Worm (Caenorhabditis elegans) whole organism, young adult: ENCODE data around the gene C46F4.3.

ENCODE experiments used
- B0019.2 ChIP-seq: fragments of 200-800 bp; sonication (Bioruptor generic); conservative IDR thresholded peaks from 2 replicates; pipeline ENCODE4 v1.3.6; 2022; ENCODE audit warnings: missing genetic modification reagents, missing genetic modification characterization, missing compliant biosample characterization
- C06A6.2 ChIP-seq: fragments of 200-800 bp; sonication (Bioruptor generic); conservative IDR thresholded peaks from 2 replicates; pipeline ENCODE4 v1.3.6; 2022; ENCODE audit warnings: missing genetic modification characterization, missing compliant biosample characterization
- F23B12.7 ChIP-seq: sonication (generic microtip); optimal IDR thresholded peaks from 2 replicates; lab custom pipeline; 2017; ENCODE audit warnings: missing genetic modification characterization, mild to moderate bottlenecking, missing compliant biosample characterization, antibody characterized with exemption, moderate library complexity; ENCODE audit not compliant: insufficient read depth
- F33H1.4 ChIP-seq: fragments of 200-800 bp; sonication (Bioruptor generic); IDR thresholded peaks from 2 replicates; pipeline ENCODE4 v1.3.6; 2022; ENCODE audit warnings: missing genetic modification reagents, missing genetic modification characterization, missing compliant biosample characterization
- F37B4.10 ChIP-seq: fragments of 200-800 bp; sonication (Bioruptor generic); IDR thresholded peaks from 2 replicates; pipeline ENCODE4 v1.3.6; 2022; ENCODE audit warnings: missing genetic modification characterization, missing compliant biosample characterization
- F52B5.7 ChIP-seq: sonication (generic microtip); optimal IDR thresholded peaks from 2 replicates; lab custom pipeline; 2016; ENCODE audit warnings: mild to moderate bottlenecking, missing genetic modification characterization, missing compliant biosample characterization
- F55B11.4 ChIP-seq: sonication (generic microtip); optimal IDR thresholded peaks from 2 replicates; lab custom pipeline; 2016; ENCODE audit warnings: missing compliant biosample characterization, missing genetic modification characterization, borderline replicate concordance; ENCODE audit not compliant: insufficient read depth
- F57A8.1 ChIP-seq: fragments of 200-800 bp; sonication (Bioruptor generic); optimal IDR thresholded peaks from 2 replicates; lab custom pipeline; 2018; ENCODE audit warnings: mild to moderate bottlenecking, missing genetic modification characterization, moderate library complexity, missing compliant biosample characterization
- K12H6.12 ChIP-seq: fragments of 200-800 bp; sonication (Bioruptor generic); optimal IDR thresholded peaks from 2 replicates; lab custom pipeline; 2018; ENCODE audit warnings: mild to moderate bottlenecking, missing genetic modification characterization, missing compliant biosample characterization
- T26A5.8 ChIP-seq: sonication (generic microtip); optimal IDR thresholded peaks from 2 replicates; lab custom pipeline; 2016; ENCODE audit warnings: missing genetic modification characterization, missing compliant biosample characterization
- Y53F4B.3 ChIP-seq: fragments of 200-800 bp; sonication (Bioruptor generic); IDR thresholded peaks from 2 replicates; pipeline ENCODE4 v1.3.6; 2022; ENCODE audit warnings: missing genetic modification reagents, missing genetic modification characterization, missing compliant biosample characterization
- Y67H2A.10 ChIP-seq: fragments of 200-800 bp; sonication (Bioruptor generic); conservative IDR thresholded peaks from 2 replicates; pipeline ENCODE4 v1.3.6; 2022; ENCODE audit warnings: missing genetic modification reagents, missing genetic modification characterization, missing compliant biosample characterization
- Y79H2A.3 ChIP-seq: fragments of 200-800 bp; sonication (Bioruptor generic); conservative IDR thresholded peaks from 2 replicates; pipeline ENCODE4 v1.3.6; 2022; ENCODE audit warnings: missing genetic modification reagents, missing genetic modification characterization, missing compliant biosample characterization
- atf-7 ChIP-seq: sonication (generic microtip); optimal IDR thresholded peaks from 2 replicates; lab custom pipeline; 2017; ENCODE audit warnings: mild to moderate bottlenecking, missing genetic modification characterization, missing compliant biosample characterization
- attf-5 ChIP-seq: fragments of 200-800 bp; sonication (Bioruptor generic); optimal IDR thresholded peaks from 2 replicates; lab custom pipeline; 2018; ENCODE audit warnings: mild to moderate bottlenecking, missing genetic modification characterization, missing compliant biosample characterization
- cebp-1 ChIP-seq, 2 experiments: fragments of 200-800 bp in 1 of 2; sonication (Bioruptor generic) in 1 of 2; sonication (generic microtip) in 1 of 2; IDR thresholded peaks in 1 of 2; optimal IDR thresholded peaks in 1 of 2; 2 replicates each; pipeline versions ENCODE4 v1.3.6 to Lab custom; 2017 to 2022; ENCODE audit warnings: missing compliant biosample characterization in 2 of 2, missing genetic modification characterization in 2 of 2, mild to moderate bottlenecking in 1 of 2, missing genetic modification reagents in 1 of 2, moderate library complexity in 1 of 2
- cebp-2 ChIP-seq: fragments of 200-800 bp; sonication (Bioruptor generic); IDR thresholded peaks from 2 replicates; pipeline ENCODE4 v1.3.6; 2022; ENCODE audit warnings: missing genetic modification characterization, missing compliant biosample characterization
- ceh-27 ChIP-seq: fragments of 200-800 bp; sonication (Bioruptor generic); optimal IDR thresholded peaks from 2 replicates; lab custom pipeline; 2018; ENCODE audit warnings: mild to moderate bottlenecking, missing genetic modification characterization, moderate library complexity, missing compliant biosample characterization
- ceh-58 ChIP-seq: fragments of 200-800 bp; sonication (Bioruptor generic); IDR thresholded peaks from 2 replicates; pipeline ENCODE4 v1.3.6; 2022; ENCODE audit warnings: missing genetic modification characterization, missing compliant biosample characterization
- ceh-79 ChIP-seq: sonication (generic microtip); optimal IDR thresholded peaks from 2 replicates; lab custom pipeline; 2017; ENCODE audit warnings: mild to moderate bottlenecking, missing genetic modification characterization, missing compliant biosample characterization
- chd-7 ChIP-seq: sonication (generic microtip); optimal IDR thresholded peaks from 2 replicates; lab custom pipeline; 2016; ENCODE audit warnings: mild to moderate bottlenecking, missing genetic modification characterization, moderate library complexity, missing compliant biosample characterization
- dox-1 ChIP-seq: fragments of 200-800 bp; sonication (Bioruptor generic); IDR thresholded peaks from 2 replicates; pipeline ENCODE4 v1.3.6; 2022; ENCODE audit warnings: missing genetic modification reagents, missing genetic modification characterization, missing compliant biosample characterization
- efl-1 ChIP-seq: fragments of 150-350 bp; optimal IDR thresholded peaks from 2 replicates; lab custom pipeline; 2014; ENCODE audit warnings: missing biosample characterization, missing genetic modification reagents, missing genetic modification characterization
- egl-44 ChIP-seq: fragments of 200-800 bp; sonication (Bioruptor generic); IDR thresholded peaks from 2 replicates; pipeline ENCODE4 v1.3.6; 2022; ENCODE audit warnings: missing genetic modification reagents, missing genetic modification characterization, missing compliant biosample characterization
- gei-17 ChIP-seq: fragments of 200-800 bp; sonication (Bioruptor generic); optimal IDR thresholded peaks from 2 replicates; lab custom pipeline; 2018; ENCODE audit warnings: mild to moderate bottlenecking, missing genetic modification characterization, missing compliant biosample characterization
- hmg-1.2 ChIP-seq: fragments of 200-800 bp; sonication (Bioruptor generic); IDR thresholded peaks from 2 replicates; pipeline ENCODE4 v1.3.6; 2022; ENCODE audit warnings: missing genetic modification reagents, missing genetic modification characterization, missing compliant biosample characterization
- hrde-1 ChIP-seq: sonication (generic microtip); optimal IDR thresholded peaks from 2 replicates; lab custom pipeline; 2016; ENCODE audit warnings: missing genetic modification characterization, mild to moderate bottlenecking, missing compliant biosample characterization, moderate library complexity, missing genotype, missing genetic modification reagents, borderline replicate concordance
- lin-35 ChIP-seq, 3 experiments: fragments of 150-350 bp in 2 of 3; sonication (generic microtip) in 1 of 3; optimal IDR thresholded peaks; 2 replicates each; lab custom pipeline; 2014 to 2018; ENCODE audit warnings: missing biosample characterization in 3 of 3, missing genetic modification characterization in 3 of 3, missing genetic modification reagents in 3 of 3
- lin-40 ChIP-seq: sonication (generic microtip); optimal IDR thresholded peaks from 2 replicates; lab custom pipeline; 2016; ENCODE audit warnings: missing genetic modification characterization, mild to moderate bottlenecking, missing compliant biosample characterization, missing genotype, missing genetic modification reagents
- madf-3 ChIP-seq: fragments of 200-800 bp; sonication (Bioruptor generic); IDR thresholded peaks from 2 replicates; pipeline ENCODE4 v1.3.6; 2022; ENCODE audit warnings: missing genetic modification reagents, missing genetic modification characterization, missing compliant biosample characterization
- madf-8 ChIP-seq: fragments of 200-800 bp; sonication (Bioruptor generic); conservative IDR thresholded peaks from 2 replicates; pipeline ENCODE4 v1.3.6; 2022; ENCODE audit warnings: missing genetic modification reagents, missing genetic modification characterization, missing compliant biosample characterization
- mcd-1 ChIP-seq: fragments of 200-800 bp; sonication (Bioruptor generic); IDR thresholded peaks from 2 replicates; pipeline ENCODE4 v1.3.6; 2022; ENCODE audit warnings: missing genetic modification reagents, missing genetic modification characterization, missing compliant biosample characterization
- nfya-1 ChIP-seq: sonication (generic microtip); optimal IDR thresholded peaks from 2 replicates; lab custom pipeline; 2017; ENCODE audit warnings: antibody characterized with exemption, missing compliant biosample characterization, missing genetic modification characterization, borderline replicate concordance; ENCODE audit not compliant: insufficient read depth
- nfya-2 ChIP-seq: fragments of 200-800 bp; sonication (Bioruptor generic); IDR thresholded peaks from 2 replicates; pipeline ENCODE4 v1.3.6; 2022; ENCODE audit warnings: missing genetic modification reagents, missing genetic modification characterization, missing compliant biosample characterization
- pbrm-1 ChIP-seq: fragments of 200-800 bp; sonication (Bioruptor generic); IDR thresholded peaks from 2 replicates; pipeline ENCODE4 v1.3.6; 2022; ENCODE audit warnings: missing genetic modification reagents, missing genetic modification characterization, missing compliant biosample characterization
- sea-2 ChIP-seq: fragments of 200-800 bp; sonication (Bioruptor generic); IDR thresholded peaks from 2 replicates; pipeline ENCODE4 v1.3.6; 2022; ENCODE audit warnings: missing genetic modification characterization, missing compliant biosample characterization
- snpc-4 ChIP-seq, 5 experiments: fragments of 150-350 bp in 1 of 5; sonication (generic microtip) in 4 of 5; optimal IDR thresholded peaks; 2 replicates each; lab custom pipeline; 2014 to 2018; ENCODE audit warnings: missing genetic modification characterization in 5 of 5, missing biosample characterization in 3 of 5, antibody characterized with exemption in 2 of 5, mild to moderate bottlenecking in 2 of 5, missing compliant biosample characterization in 2 of 5, missing genotype in 2 of 5, moderate library complexity in 2 of 5, missing genetic modification reagents in 1 of 5
- somi-1 ChIP-seq: fragments of 200-800 bp; sonication (Bioruptor generic); optimal IDR thresholded peaks from 2 replicates; lab custom pipeline; 2018; ENCODE audit warnings: mild to moderate bottlenecking, missing genetic modification characterization, missing compliant biosample characterization
- zfh-2 ChIP-seq: fragments of 200-800 bp; sonication (Bioruptor generic); conservative IDR thresholded peaks from 2 replicates; pipeline ENCODE4 v1.3.6; 2022; ENCODE audit warnings: missing genetic modification reagents, missing genetic modification characterization, missing compliant biosample characterization
- zim-3 ChIP-seq: sonication (generic microtip); optimal IDR thresholded peaks from 2 replicates; lab custom pipeline; 2017; ENCODE audit warnings: mild to moderate bottlenecking, missing genetic modification characterization, moderate library complexity, missing compliant biosample characterization
- ztf-18 ChIP-seq: sonication (generic microtip); optimal IDR thresholded peaks from 2 replicates; lab custom pipeline; 2016; ENCODE audit warnings: missing genotype, mild to moderate bottlenecking, missing genetic modification characterization, missing compliant biosample characterization
- ztf-3 ChIP-seq: fragments of 200-800 bp; sonication (Bioruptor generic); optimal IDR thresholded peaks from 2 replicates; lab custom pipeline; 2018; ENCODE audit warnings: mild to moderate bottlenecking, missing genetic modification characterization, missing compliant biosample characterization
- ztf-6 ChIP-seq: fragments of 200-800 bp; sonication (Bioruptor generic); IDR thresholded peaks from 2 replicates; pipeline ENCODE4 v1.3.6; 2022; ENCODE audit warnings: missing genetic modification reagents, missing genetic modification characterization, missing compliant biosample characterization

Gene C46F4.3

ce11 chrX:5982799-5983198 is 47.2 kb downstream of the C46F4.3 start:
- TF ChIP-seq Y79H2A.3 (GFP tag; lab: Robert Waterston, UW) (no peak), pbrm-1 (GFP tag; lab: Robert Waterston, UW) (no peak), hmg-1.2 (GFP tag; lab: Robert Waterston, UW) (0 out of 2 replicates have a peak, but pooled peaks have one; percentile 13), cebp-1 (GFP tag; IDR thresholded peaks at IDR 0.05; lab: Robert Waterston, UW) (no peak), cebp-1 (tag; optimal IDR thresholded peaks at IDR 0.05; lab: Kevin White, UChicago) (peak; percentile 11), lin-40 (tag; lab: Kevin White, UChicago) (peak; percentile 14), F52B5.7 (no peak), atf-7 (peak; percentile 8), K12H6.12 (tag; lab: Kevin White, UChicago) (peak; percentile 59), ceh-58 (GFP tag; lab: Robert Waterston, UW) (no peak)

ce11 chrX:5983267-5983666 is 47.7 kb downstream of the C46F4.3 start:
- no peak for TF ChIP-seq T26A5.8
- no peak for TF ChIP-seq ztf-18 (tag; lab: Kevin White, UChicago)
- TF ChIP-seq lin-35 (GFP tag; optimal IDR thresholded peaks at IDR 0.05; lab: Kevin White, UChicago) = no peak
- TF ChIP-seq dox-1 (GFP tag; lab: Robert Waterston, UW) = no peak
- TF ChIP-seq B0019.2 = no peak
- TF ChIP-seq madf-8 = no peak
- no peak for TF ChIP-seq mcd-1 (GFP tag; lab: Robert Waterston, UW)
- TF ChIP-seq Y53F4B.3 (GFP tag; lab: Robert Waterston, UW) = no peak
- TF ChIP-seq C06A6.2 (GFP tag; lab: Robert Waterston, UW) = no peak
- TF ChIP-seq cebp-1 (GFP tag; IDR thresholded peaks at IDR 0.05; lab: Robert Waterston, UW) = no peak
- no peak for TF ChIP-seq cebp-1 (tag; optimal IDR thresholded peaks at IDR 0.05; lab: Kevin White, UChicago)
- TF ChIP-seq atf-7 = no peak
- TF ChIP-seq F33H1.4 (GFP tag; lab: Robert Waterston, UW) = no peak
- no peak for TF ChIP-seq ceh-27 (GFP tag; lab: Kevin White, UChicago)
- TF ChIP-seq attf-5 = no peak
- TF ChIP-seq, all 124 proteins: peak for 0

ce11 chrX:5984581-5985039 is 49.0 kb downstream of the C46F4.3 start, which contains the start of gene klp-13:
klp-13 (plus strand) TSS chrX:5984989.
- peak; percentile 64 for TF ChIP-seq chd-7 (tag; lab: Kevin White, UChicago)
- TF ChIP-seq efl-1 (GFP tag; lab: Kevin White, UChicago) = peak; percentile 70
- peak; percentile 41; the same call in 1 of the 2 replicates for TF ChIP-seq egl-44
- no peak for TF ChIP-seq snpc-4 (GFP tag; optimal IDR thresholded peaks at IDR 0.05; lab: Kevin White, UChicago)
- peak in 1 of 4 experiments; percentile 57 for TF ChIP-seq snpc-4 (tag; optimal IDR thresholded peaks at IDR 0.05; lab: Kevin White, UChicago)
- TF ChIP-seq F52B5.7 = no peak
- TF ChIP-seq ztf-3 (GFP tag; lab: Kevin White, UChicago) = no peak
- peak; percentile 87 for TF ChIP-seq hmg-1.2 (GFP tag; lab: Robert Waterston, UW)
- TF ChIP-seq C06A6.2 (GFP tag; lab: Robert Waterston, UW) = no peak
- TF ChIP-seq gei-17 (GFP tag; lab: Kevin White, UChicago) = peak; percentile 45
- peak; percentile 89 for TF ChIP-seq madf-3 (GFP tag; lab: Robert Waterston, UW)
- TF ChIP-seq ceh-79 (tag; lab: Kevin White, UChicago) = no peak
- TF ChIP-seq nfya-2 (GFP tag; lab: Robert Waterston, UW) = no peak
- no peak for TF ChIP-seq cebp-2 (GFP tag; lab: Robert Waterston, UW)
- TF ChIP-seq zfh-2 (GFP tag; lab: Robert Waterston, UW) = peak; percentile 97
- no peak for TF ChIP-seq sea-2
- 0 out of 2 replicates have a peak, but pooled peaks have one; percentile 86 for TF ChIP-seq F37B4.10 (GFP tag; lab: Robert Waterston, UW)
- TF ChIP-seq F33H1.4 (GFP tag; lab: Robert Waterston, UW) = no peak
- no peak for TF ChIP-seq F55B11.4
- peak; percentile 50 for TF ChIP-seq F23B12.7 (tag; lab: Kevin White, UChicago)
- peak; percentile 16 for TF ChIP-seq somi-1 (GFP tag; lab: Kevin White, UChicago)
- TF ChIP-seq ztf-6 (GFP tag; lab: Robert Waterston, UW) = no peak
- peak; percentile 55 for TF ChIP-seq F57A8.1 (GFP tag; lab: Kevin White, UChicago)
- peak; percentile 78 for TF ChIP-seq lin-40 (tag; lab: Kevin White, UChicago)
- TF ChIP-seq zim-3 = no peak
- TF ChIP-seq nfya-1 = no peak
- peak; percentile 82 for TF ChIP-seq attf-5
- no peak for TF ChIP-seq hrde-1
- 0 out of 2 replicates have a peak, but pooled peaks have one; percentile 49 for TF ChIP-seq Y67H2A.10 (GFP tag; lab: Robert Waterston, UW)
